Worm (Caenorhabditis elegans): Measurements from ENCODE around the gene R08E5.4.

The R08E5.4 gene

DNA sequence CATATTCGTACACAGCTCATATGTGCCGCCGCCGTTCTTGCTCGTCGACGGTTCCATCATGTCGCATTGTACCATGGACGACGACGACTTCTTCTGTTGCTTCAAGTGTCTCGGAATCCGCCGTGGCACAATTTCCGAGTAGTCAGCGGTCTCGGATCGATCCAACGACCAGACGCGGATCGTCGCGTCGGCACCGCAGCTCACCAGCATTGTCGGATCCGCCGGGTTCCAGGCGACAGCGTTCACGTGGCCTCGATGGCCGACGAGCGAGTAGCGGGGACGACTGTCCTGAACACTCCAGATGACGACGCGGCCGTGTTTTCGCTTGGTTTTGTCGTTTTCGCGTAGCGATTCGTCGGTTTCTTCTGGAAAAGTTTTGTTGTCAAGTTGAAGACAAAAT is 18.0 kb upstream of the R08E5.4 start:
- TF ChIP-seq nfya-1 (tag; optimal IDR thresholded peaks at IDR 0.05; ENCODE audit: borderline replicate concordance, insufficient read depth) (no peak), zfh-2 (GFP tag; conservative IDR thresholded peaks at IDR 0.05) (peak; percentile 87), egrh-3 (GFP tag; IDR thresholded peaks at IDR 0.05) (peak; percentile 71; the same call in 1 of the 2 replicates)

DNA sequence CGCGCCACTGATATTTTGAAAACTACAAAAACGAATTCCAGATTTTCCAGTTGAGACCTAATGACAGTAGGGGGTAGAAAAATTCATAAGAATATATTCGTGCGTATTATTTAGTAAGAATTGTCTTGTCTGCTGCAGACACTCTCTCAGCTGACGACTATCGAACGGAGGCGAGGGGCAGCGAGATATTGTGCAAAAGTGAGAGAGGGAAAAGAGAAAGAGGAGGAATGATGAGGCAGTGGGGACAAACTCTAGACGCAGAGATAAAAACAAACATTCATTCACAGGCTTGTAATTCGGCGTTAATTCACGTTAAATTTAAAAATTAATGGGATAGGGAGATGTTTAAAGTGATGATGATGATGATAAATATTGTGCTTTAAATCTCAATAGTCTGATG is 11.5 kb upstream of the R08E5.4 start, which contains the start of gene gid-7:
Gene gid-7, minus strand, starts transcription at position 188 of the 400 bp plus-strand sequence.
- TF ChIP-seq lir-1 (GFP tag; conservative IDR thresholded peaks at IDR 0.05) (no peak), ama-1 (optimal IDR thresholded peaks at IDR 0.05) (no peak), ama-1 (GFP tag; optimal IDR thresholded peaks at IDR 0.05) (peak in 1 of 2 experiments; percentile 48), hmg-20 (GFP tag; IDR thresholded peaks at IDR 0.05) (no peak), madf-6 (GFP tag; IDR thresholded peaks at IDR 0.05) (peak; percentile 37; the same call in 1 of the 2 replicates), lin-54 (GFP tag; optimal IDR thresholded peaks at IDR 0.05) (peak; percentile 6), nhr-179 (tag; optimal IDR thresholded peaks at IDR 0.05) (no peak), nfyb-1 (GFP tag; IDR thresholded peaks at IDR 0.05) (0 out of 2 replicates have a peak, but pooled peaks have one; percentile 36), F49E8.2 (tag; optimal IDR thresholded peaks at IDR 0.05; ENCODE audit: insufficient read depth) (peak; percentile 61), ekl-4 (GFP tag; IDR thresholded peaks at IDR 0.05) (0 out of 2 replicates have a peak, but pooled peaks have one; percentile 28), dox-1 (GFP tag; IDR thresholded peaks at IDR 0.05) (0 out of 2 replicates have a peak, but pooled peaks have one; percentile 14), Y56A3A.18 (GFP tag; IDR thresholded peaks at IDR 0.05) (0 out of 2 replicates have a peak, but pooled peaks have one; percentile 54), snpc-1.3 (tag; optimal IDR thresholded peaks at IDR 0.05; ENCODE audit: insufficient read depth) (peak; percentile 3), ceh-91 (GFP tag; IDR thresholded peaks at IDR 0.05) (no peak), mxl-1 (tag; optimal IDR thresholded peaks at IDR 0.05) (no peak), T26A5.8 (tag; optimal IDR thresholded peaks at IDR 0.05) (no peak), attf-3 (GFP tag; conservative IDR thresholded peaks at IDR 0.05) (peak; percentile 38), lin-35 (GFP tag; optimal IDR thresholded peaks at IDR 0.05) (peak in 1 of 3 experiments; percentile 9), B0336.3 (GFP tag; IDR thresholded peaks at IDR 0.05) (peak; percentile 30; the same call in 1 of the 2 replicates), F37B4.10 (GFP tag; IDR thresholded peaks at IDR 0.05) (no peak), snpc-4 (GFP tag; optimal IDR thresholded peaks at IDR 0.05) (no peak), snpc-4 (tag; optimal IDR thresholded peaks at IDR 0.05) (peak in 3 of 4 experiments; percentile 25 to 46 (median 41)), snpc-3.4 (tag; optimal IDR thresholded peaks at IDR 0.05) (no peak), ztf-6 (GFP tag; IDR thresholded peaks at IDR 0.05) (no peak), efl-1 (GFP tag; optimal IDR thresholded peaks at IDR 0.05) (no peak), cebp-1 (GFP tag; IDR thresholded peaks at IDR 0.05) (no peak), cebp-1 (tag; optimal IDR thresholded peaks at IDR 0.05) (peak; percentile 44), ceh-40 (GFP tag; IDR thresholded peaks at IDR 0.05) (no peak), lin-26 (GFP tag; IDR thresholded peaks at IDR 0.05) (0 out of 2 replicates have a peak, but pooled peaks have one; percentile 24), hmg-1.2 (GFP tag; IDR thresholded peaks at IDR 0.05) (peak; percentile 97), tlf-1 (GFP tag; optimal IDR thresholded peaks at IDR 0.05) (peak; percentile 4)

DNA sequence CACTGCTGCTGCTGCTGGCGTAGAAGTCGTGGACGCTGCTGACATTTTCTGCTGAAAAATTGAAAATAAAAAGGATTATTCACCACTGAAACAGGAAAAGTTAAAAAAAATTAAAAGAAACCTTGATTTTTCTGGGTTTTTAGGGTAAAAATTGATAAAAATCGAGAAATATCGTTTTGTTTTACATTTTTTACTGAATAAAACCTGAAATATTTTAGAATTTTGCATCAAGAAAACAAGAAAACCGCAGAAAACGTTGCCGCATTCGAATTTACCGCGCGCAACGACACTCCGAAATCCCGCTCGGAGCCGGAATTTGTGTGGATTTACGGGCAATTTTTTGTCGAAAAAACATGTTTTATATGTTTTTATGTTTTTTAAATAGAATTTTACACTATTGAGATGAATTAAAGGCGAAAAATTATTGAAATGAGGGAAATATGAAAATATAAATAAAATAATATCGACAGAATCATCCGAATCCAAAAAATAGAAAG is 8.9 kb upstream of the R08E5.4 start, which contains the start of gene chk-1:
Gene chk-1, minus strand, starts transcription at position 51 of the 497 bp plus-strand sequence.
- TF ChIP-seq nfya-1 (tag; optimal IDR thresholded peaks at IDR 0.05; ENCODE audit: borderline replicate concordance, insufficient read depth) = no peak
- no peak for TF ChIP-seq Y79H2A.3 (GFP tag; conservative IDR thresholded peaks at IDR 0.05)
- TF ChIP-seq F22D6.2 (tag; optimal IDR thresholded peaks at IDR 0.05) = no peak
- TF ChIP-seq lir-1 (GFP tag; conservative IDR thresholded peaks at IDR 0.05) = no peak
- TF ChIP-seq sptf-2 (GFP tag; optimal IDR thresholded peaks at IDR 0.05) = no peak
- no peak for TF ChIP-seq Y56A3A.18 (GFP tag; IDR thresholded peaks at IDR 0.05)
- no peak for TF ChIP-seq repo-1 (tag; optimal IDR thresholded peaks at IDR 0.05)
- TF ChIP-seq snpc-1.1 (tag; optimal IDR thresholded peaks at IDR 0.05; ENCODE audit: insufficient read depth) = peak; percentile 9
- TF ChIP-seq rpc-1 (optimal IDR thresholded peaks at IDR 0.05) = no peak
- TF ChIP-seq rpc-1 (tag; optimal IDR thresholded peaks at IDR 0.05) = no peak
- TF ChIP-seq hmg-1.2 (GFP tag; IDR thresholded peaks at IDR 0.05) = no peak
- no peak for TF ChIP-seq T26A5.8 (tag; optimal IDR thresholded peaks at IDR 0.05)
- no peak for TF ChIP-seq madf-10 (tag; optimal IDR thresholded peaks at IDR 0.05)
- TF ChIP-seq tbx-9 (tag; optimal IDR thresholded peaks at IDR 0.05; ENCODE audit: borderline replicate concordance) = no peak
- no peak for TF ChIP-seq aptf-3 (GFP tag; IDR thresholded peaks at IDR 0.05)
- no peak for TF ChIP-seq C06A6.2 (GFP tag; conservative IDR thresholded peaks at IDR 0.05)
- no peak for TF ChIP-seq F33H1.4 (GFP tag; IDR thresholded peaks at IDR 0.05)
- no peak for TF ChIP-seq sdz-38 (tag; optimal IDR thresholded peaks at IDR 0.05)

All from whole organism, young adult.